Worm (Caenorhabditis elegans) whole organism, young adult: Measurements from ENCODE around the gene sru-17.

Experiments
- B0336.3 ChIP-seq: fragments of 200-800 bp; sonication (Bioruptor generic); IDR thresholded peaks from 2 replicates; pipeline ENCODE4 v1.3.6; 2022; ENCODE audit warnings: missing genetic modification characterization, missing compliant biosample characterization
- K11D2.4 ChIP-seq: fragments of 200-800 bp; sonication (Bioruptor generic); IDR thresholded peaks from 2 replicates; pipeline ENCODE4 v1.3.6; 2022; ENCODE audit warnings: missing genetic modification reagents, missing genetic modification characterization, missing compliant biosample characterization
- ama-1 ChIP-seq, 3 experiments: fragments of 150-350 bp in 1 of 3; sonication (generic microtip) in 2 of 3; optimal IDR thresholded peaks; 2 replicates each; lab custom pipeline; 2014 to 2018; ENCODE audit warnings: missing biosample characterization in 2 of 3, missing genetic modification characterization in 2 of 3, missing genetic modification reagents in 2 of 3
- atf-7 ChIP-seq: sonication (generic microtip); optimal IDR thresholded peaks from 2 replicates; lab custom pipeline; 2017; ENCODE audit warnings: mild to moderate bottlenecking, missing genetic modification characterization, missing compliant biosample characterization
- dpff-1 ChIP-seq: sonication (generic microtip); optimal IDR thresholded peaks from 2 replicates; lab custom pipeline; 2017; ENCODE audit warnings: mild to moderate bottlenecking, missing genetic modification characterization, missing compliant biosample characterization
- him-1 ChIP-seq: sonication (generic microtip); optimal IDR thresholded peaks from 2 replicates; lab custom pipeline; 2016; ENCODE audit warnings: missing genotype, missing genetic modification reagents, missing genetic modification characterization, missing compliant biosample characterization
- hlh-12 ChIP-seq: sonication (generic microtip); optimal IDR thresholded peaks from 2 replicates; lab custom pipeline; 2016; ENCODE audit warnings: missing genetic modification characterization, missing compliant biosample characterization
- hmg-1.2 ChIP-seq: fragments of 200-800 bp; sonication (Bioruptor generic); IDR thresholded peaks from 2 replicates; pipeline ENCODE4 v1.3.6; 2022; ENCODE audit warnings: missing genetic modification reagents, missing genetic modification characterization, missing compliant biosample characterization
- hrde-1 ChIP-seq: sonication (generic microtip); optimal IDR thresholded peaks from 2 replicates; lab custom pipeline; 2016; ENCODE audit warnings: missing genetic modification characterization, mild to moderate bottlenecking, missing compliant biosample characterization, moderate library complexity, missing genotype, missing genetic modification reagents, borderline replicate concordance
- sptf-2 ChIP-seq: fragments of 200-800 bp; sonication (Bioruptor generic); optimal IDR thresholded peaks from 2 replicates; lab custom pipeline; 2018; ENCODE audit warnings: mild to moderate bottlenecking, missing genetic modification characterization, missing compliant biosample characterization
- unc-130 ChIP-seq: sonication (generic microtip); optimal IDR thresholded peaks from 2 replicates; lab custom pipeline; 2016; ENCODE audit warnings: missing genetic modification reagents, missing genetic modification characterization, missing compliant biosample characterization

ce11 chrIV:12545902-12546301 is 40.4 kb downstream of the sru-17 start:
- no peak for TF ChIP-seq hmg-1.2
- no peak for TF ChIP-seq hrde-1 (tag; lab: Kevin White, UChicago)
- TF ChIP-seq ama-1 (optimal IDR thresholded peaks at IDR 0.05; lab: Kevin White, UChicago): no peak
- no peak for TF ChIP-seq ama-1 (GFP tag; optimal IDR thresholded peaks at IDR 0.05; lab: Kevin White, UChicago)
- no peak for TF ChIP-seq sptf-2
- no peak for TF ChIP-seq dpff-1 (tag; lab: Kevin White, UChicago)
- no peak for TF ChIP-seq him-1 (tag; lab: Kevin White, UChicago)
- TF ChIP-seq B0336.3 (GFP tag; lab: Robert Waterston, UW): no peak
- TF ChIP-seq hlh-12 (tag; lab: Kevin White, UChicago): no peak
- no peak for TF ChIP-seq K11D2.4 (GFP tag; lab: Robert Waterston, UW)
- no peak for TF ChIP-seq unc-130 (GFP tag; lab: Kevin White, UChicago)
- TF ChIP-seq atf-7: no peak
